Fruit fly (Drosophila melanogaster) whole organism, embryonic: ENCODE measurements around the gene CG10467.

Experiments
- Abd-B ChIP-seq: fragments of 200-800 bp; sonication (Bioruptor generic); optimal IDR thresholded peaks from 2 replicates; lab custom pipeline; 2018; ENCODE audit warnings: missing biosample characterization, mild to moderate bottlenecking, missing genetic modification characterization, moderate library complexity
- Awh ChIP-seq: fragments of 200-800 bp; sonication (Bioruptor generic); IDR thresholded peaks from 2 replicates; pipeline ENCODE4, ENCODE4 v1.3.6; 2022; ENCODE audit warnings: missing biosample characterization, missing genetic modification characterization
- CG10654 ChIP-seq: fragments of 200-800 bp; sonication (Bioruptor generic); optimal IDR thresholded peaks from 2 replicates; lab custom pipeline; 2016; ENCODE audit warnings: missing biosample characterization, missing genetic modification characterization
- CG1233 ChIP-seq: fragments of 200-800 bp; sonication (Bioruptor generic); optimal IDR thresholded peaks from 4 replicates; lab custom pipeline; 2018; ENCODE audit warnings: missing biosample characterization, mild to moderate bottlenecking, missing genetic modification characterization
- CG1529 ChIP-seq: fragments of 200-800 bp; sonication (Bioruptor generic); optimal IDR thresholded peaks from 3 replicates; lab custom pipeline; 2018; ENCODE audit warnings: missing biosample characterization, missing genetic modification characterization
- CG16779 ChIP-seq: fragments of 200-800 bp; sonication (Bioruptor generic); IDR thresholded peaks from 2 replicates; pipeline ENCODE4 v1.3.6; 2022; ENCODE audit warnings: missing biosample characterization, missing genetic modification characterization
- CG18764 ChIP-seq: fragments of 200-800 bp; sonication (Bioruptor generic); optimal IDR thresholded peaks from 3 replicates; lab custom pipeline; 2016; ENCODE audit warnings: missing biosample characterization, missing genetic modification characterization
- CG31224 ChIP-seq: fragments of 200-800 bp; sonication (Bioruptor generic); IDR thresholded peaks from 2 replicates; pipeline ENCODE4 v1.3.6; 2022; ENCODE audit warnings: missing biosample characterization, missing genetic modification characterization
- CG32532 ChIP-seq: fragments of 200-800 bp; sonication (Bioruptor generic); IDR thresholded peaks from 2 replicates; pipeline ENCODE4 v1.3.6; 2022; ENCODE audit warnings: missing biosample characterization, missing genetic modification characterization
- CG4617 ChIP-seq: fragments of 200-800 bp; sonication (Bioruptor generic); optimal IDR thresholded peaks from 3 replicates; lab custom pipeline; 2016; ENCODE audit warnings: missing biosample characterization, missing genetic modification characterization, borderline replicate concordance
- CG4707 ChIP-seq: fragments of 200-800 bp; sonication (Bioruptor generic); optimal IDR thresholded peaks from 2 replicates; lab custom pipeline; 2018; ENCODE audit warnings: missing biosample characterization, mild to moderate bottlenecking, missing genetic modification characterization, moderate library complexity
- CG6272 ChIP-seq: fragments of 200-800 bp; sonication (Bioruptor generic); IDR thresholded peaks from 2 replicates; pipeline ENCODE4 v1.3.6; 2022; ENCODE audit warnings: missing biosample characterization, missing genetic modification characterization
- CG6791 ChIP-seq: fragments of 200-800 bp; sonication (Bioruptor generic); IDR thresholded peaks from 3 replicates; pipeline ENCODE4 v1.3.6; 2022; ENCODE audit warnings: missing biosample characterization, missing genetic modification characterization; ENCODE audit not compliant: partially characterized antibody
- CG7357 ChIP-seq: fragments of 200-800 bp; sonication (Bioruptor generic); IDR thresholded peaks from 3 replicates; pipeline ENCODE4 v1.3.6; 2022; ENCODE audit warnings: missing biosample characterization, missing genetic modification characterization
- CG7839 ChIP-seq: fragments of 200-800 bp; sonication (Bioruptor generic); optimal IDR thresholded peaks from 3 replicates; lab custom pipeline; 2018; ENCODE audit warnings: missing biosample characterization, mild to moderate bottlenecking, missing genetic modification characterization, moderate library complexity
- CG7928 ChIP-seq: fragments of 200-800 bp; sonication (Bioruptor generic); optimal IDR thresholded peaks from 2 replicates; lab custom pipeline; 2017; ENCODE audit warnings: missing biosample characterization, mild to moderate bottlenecking, missing genetic modification characterization
- CG8281 ChIP-seq: fragments of 200-800 bp; sonication (Bioruptor generic); optimal IDR thresholded peaks from 2 replicates; lab custom pipeline; 2018; ENCODE audit warnings: missing biosample characterization, mild to moderate bottlenecking, missing genetic modification characterization, moderate library complexity
- CG8924 ChIP-seq: fragments of 200-800 bp; optimal IDR thresholded peaks from 3 replicates; lab custom pipeline; 2019; ENCODE audit warnings: missing biosample characterization, mild to moderate bottlenecking, missing genetic modification characterization, moderate library complexity
- CG9609 ChIP-seq: fragments of 200-800 bp; sonication (Bioruptor generic); optimal IDR thresholded peaks from 3 replicates; lab custom pipeline; 2016; ENCODE audit warnings: missing biosample characterization, missing genetic modification characterization
- CG9817 ChIP-seq: fragments of 200-800 bp; sonication (Bioruptor generic); optimal IDR thresholded peaks from 2 replicates; lab custom pipeline; 2018; ENCODE audit warnings: missing biosample characterization, mild to moderate bottlenecking, missing genetic modification characterization, moderate library complexity
- CTCF ChIP-seq: fragments of 200-800 bp; sonication (Bioruptor generic); optimal IDR thresholded peaks from 2 replicates; lab custom pipeline; 2017; ENCODE audit warnings: missing biosample characterization, mild to moderate bottlenecking, missing genetic modification characterization, moderate library complexity
- Camta ChIP-seq: fragments of 200-800 bp; sonication (Bioruptor generic); optimal IDR thresholded peaks from 2 replicates; lab custom pipeline; 2016; ENCODE audit warnings: missing biosample characterization, missing genetic modification characterization
- CrebB ChIP-seq: fragments of 200-800 bp; sonication (Bioruptor generic); optimal IDR thresholded peaks from 3 replicates; lab custom pipeline; 2018; ENCODE audit warnings: missing biosample characterization, mild to moderate bottlenecking, missing genetic modification characterization
- Dek ChIP-seq: fragments of 200-800 bp; sonication (Bioruptor generic); optimal IDR thresholded peaks from 3 replicates; lab custom pipeline; 2019; ENCODE audit warnings: missing biosample characterization, mild to moderate bottlenecking, missing genetic modification characterization, moderate library complexity
- Dip3 ChIP-seq: fragments of 200-800 bp; sonication (Bioruptor generic); optimal IDR thresholded peaks from 3 replicates; lab custom pipeline; 2016; ENCODE audit warnings: missing biosample characterization, missing genetic modification characterization
- Dll ChIP-seq: fragments of 200-800 bp; sonication (Bioruptor generic); IDR thresholded peaks from 4 replicates; pipeline ENCODE4 v1.3.6; 2022; ENCODE audit warnings: missing biosample characterization, missing genetic modification characterization; ENCODE audit not compliant: partially characterized antibody
- Hand ChIP-seq: fragments of 200-800 bp; sonication (Bioruptor generic); optimal IDR thresholded peaks from 2 replicates; lab custom pipeline; 2017; ENCODE audit warnings: mild to moderate bottlenecking, missing biosample characterization, missing genetic modification reagents, missing genetic modification characterization
- Hr51 ChIP-seq, 2 experiments: fragments of 200-800 bp; sonication (Bioruptor generic); optimal IDR thresholded peaks; 2 replicates in 1 of 2; 3 replicates in 1 of 2; lab custom pipeline; 2016 to 2018; ENCODE audit warnings: missing biosample characterization in 2 of 2, missing genetic modification characterization in 2 of 2, mild to moderate bottlenecking in 1 of 2, moderate library complexity in 1 of 2
- Oli ChIP-seq: fragments of 200-800 bp; sonication (Bioruptor generic); optimal IDR thresholded peaks from 2 replicates; lab custom pipeline; 2018; ENCODE audit warnings: missing biosample characterization, mild to moderate bottlenecking, missing genetic modification characterization, moderate library complexity
- Poxn ChIP-seq: fragments of 200-800 bp; sonication (Bioruptor generic); IDR thresholded peaks from 2 replicates; pipeline ENCODE4 v1.3.6; 2022; ENCODE audit warnings: missing biosample characterization, missing genetic modification characterization
- Ptx1 ChIP-seq: fragments of 200-800 bp; sonication (Bioruptor generic); IDR thresholded peaks from 2 replicates; pipeline ENCODE4 v1.3.6; 2022; ENCODE audit warnings: missing biosample characterization, missing genetic modification characterization
- Taf1 ChIP-seq: fragments of 200-800 bp; sonication (Bioruptor generic); IDR thresholded peaks from 2 replicates; pipeline ENCODE4 v1.3.6; 2022; ENCODE audit warnings: missing biosample characterization, missing genetic modification characterization
- Tbp ChIP-seq: fragments of >200 bp; optimal IDR thresholded peaks from 2 replicates; lab custom pipeline; 2018; ENCODE audit warnings: missing biosample characterization, missing genetic modification characterization
- az2 ChIP-seq: fragments of 200-800 bp; sonication (Bioruptor generic); optimal IDR thresholded peaks from 3 replicates; lab custom pipeline; 2016; ENCODE audit warnings: missing biosample characterization, missing genetic modification characterization
- bab2 ChIP-seq: fragments of 200-800 bp; sonication (Bioruptor generic); optimal IDR thresholded peaks from 2 replicates; lab custom pipeline; 2016; ENCODE audit warnings: missing biosample characterization, missing genetic modification characterization
- cas ChIP-seq: fragments of 200-800 bp; sonication (Bioruptor generic); IDR thresholded peaks from 2 replicates; pipeline ENCODE4 v1.3.6; 2022; ENCODE audit warnings: missing biosample characterization, missing genetic modification characterization
- dm ChIP-seq: fragments of 200-800 bp; sonication (Bioruptor generic); optimal IDR thresholded peaks from 3 replicates; lab custom pipeline; 2016; ENCODE audit warnings: missing biosample characterization, missing genetic modification characterization
- dysf ChIP-seq: fragments of 200-800 bp; sonication (Bioruptor generic); IDR thresholded peaks from 3 replicates; pipeline ENCODE4 v1.3.6; 2022; ENCODE audit warnings: missing biosample characterization, missing genetic modification characterization
- hb ChIP-seq: fragments of 200-800 bp; sonication (Bioruptor generic); IDR thresholded peaks from 3 replicates; pipeline ENCODE4 v1.3.6; 2022; ENCODE audit warnings: missing biosample characterization, missing genetic modification characterization; ENCODE audit not compliant: partially characterized antibody
- hth ChIP-seq: fragments of >200 bp; optimal IDR thresholded peaks from 2 replicates; lab custom pipeline; 2017; ENCODE audit warnings: inconsistent platforms
- klu ChIP-seq: fragments of 200-800 bp; sonication (Bioruptor generic); IDR thresholded peaks from 2 replicates; pipeline ENCODE4 v1.3.6; 2022; ENCODE audit warnings: missing biosample characterization, missing genetic modification characterization
- lola ChIP-seq, 3 experiments: fragments of >200 bp in 2 of 3; fragments of 200-800 bp in 1 of 3; sonication (Bioruptor generic) in 1 of 3; optimal IDR thresholded peaks; 2 replicates each; lab custom pipeline; 2017 to 2019; ENCODE audit warnings: missing biosample characterization in 3 of 3, missing genetic modification characterization in 3 of 3, mild to moderate bottlenecking in 1 of 3, moderate library complexity in 1 of 3
- maf-S ChIP-seq: fragments of 200-800 bp; sonication (Bioruptor generic); optimal IDR thresholded peaks from 2 replicates; lab custom pipeline; 2016; ENCODE audit warnings: missing biosample characterization, missing genetic modification characterization
- onecut ChIP-seq: fragments of 200-800 bp; sonication (Bioruptor generic); IDR thresholded peaks from 2 replicates; pipeline ENCODE4 v1.3.6; 2022; ENCODE audit warnings: missing biosample characterization, missing genetic modification characterization
- pfk ChIP-seq: fragments of 200-800 bp; sonication (Bioruptor generic); optimal IDR thresholded peaks from 2 replicates; lab custom pipeline; 2018; ENCODE audit warnings: missing biosample characterization, mild to moderate bottlenecking, missing genetic modification characterization, moderate library complexity
- pho ChIP-seq: fragments of 200-800 bp; sonication (Bioruptor generic); optimal IDR thresholded peaks from 2 replicates; lab custom pipeline; 2016; ENCODE audit warnings: missing biosample characterization, missing genetic modification characterization
- ro ChIP-seq: fragments of 200-800 bp; sonication (Bioruptor generic); IDR thresholded peaks from 2 replicates; pipeline ENCODE4 v1.3.6; 2022; ENCODE audit warnings: missing biosample characterization, missing genetic modification characterization
- sqz ChIP-seq: fragments of 200-800 bp; sonication (Bioruptor generic); optimal IDR thresholded peaks from 3 replicates; lab custom pipeline; 2018; ENCODE audit warnings: missing biosample characterization, mild to moderate bottlenecking, missing genetic modification characterization
- tgo ChIP-seq: fragments of 200-800 bp; sonication (Bioruptor generic); IDR thresholded peaks from 3 replicates; pipeline ENCODE4 v1.3.6; 2022; ENCODE audit warnings: missing biosample characterization, missing genetic modification characterization
- toy ChIP-seq: fragments of 200-800 bp; sonication (Bioruptor generic); IDR thresholded peaks from 2 replicates; pipeline ENCODE4 v1.3.6; 2022; ENCODE audit warnings: missing biosample characterization, missing genetic modification characterization

The CG10467 gene

DNA sequence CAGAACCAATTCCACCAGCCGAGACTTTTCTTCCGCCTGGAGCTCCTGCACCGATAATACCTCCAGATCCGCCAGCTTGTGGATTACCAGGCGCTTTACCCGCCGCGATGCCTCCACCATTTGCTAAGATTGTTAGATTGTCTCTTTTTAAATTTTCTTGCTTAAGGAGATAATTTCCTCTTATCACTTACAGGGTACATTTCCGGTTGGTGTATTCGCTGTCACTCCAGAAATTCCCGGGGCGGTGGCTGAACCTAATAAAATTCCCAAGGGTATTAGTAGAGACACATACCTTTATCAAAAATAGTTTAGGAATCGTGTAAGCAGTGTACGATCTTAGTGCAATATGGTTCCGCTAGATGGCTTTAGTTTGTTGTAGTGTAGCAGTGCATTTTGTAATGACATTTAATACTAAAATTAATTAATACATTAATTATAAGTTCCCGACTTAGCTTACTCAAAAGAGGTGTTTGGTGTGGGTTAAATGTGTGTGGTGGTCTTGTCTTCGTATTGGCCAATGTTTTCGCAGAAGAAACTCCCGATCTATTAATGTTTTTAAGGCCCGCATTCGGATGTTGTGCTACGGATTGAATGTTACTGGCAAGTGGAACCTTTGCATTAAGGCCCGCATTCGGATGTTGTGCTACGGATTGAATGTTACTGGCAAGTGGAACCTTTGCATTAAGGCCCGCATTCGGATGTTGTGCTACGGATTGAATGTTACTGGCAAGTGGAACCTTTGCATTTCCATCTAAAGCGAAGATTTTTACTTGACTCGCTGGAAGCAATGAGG is 30.3 kb upstream of the CG10467 start (continued):
- no peak for TF ChIP-seq CG6791 (GFP tag; lab: Robert Waterston, UW)
- peak in 1 of 3 experiments; percentile 76 for TF ChIP-seq lola (GFP tag; optimal IDR thresholded peaks at IDR 0.05; lab: Kevin White, UChicago)
- TF ChIP-seq toy (GFP tag; lab: Robert Waterston, UW), result peak; percentile 69; the same call in 1 of the 2 replicates
- peak; percentile 53; the same call in 1 of the 2 replicates for TF ChIP-seq klu (GFP tag; lab: Robert Waterston, UW)
- no peak for TF ChIP-seq ro (GFP tag; lab: Robert Waterston, UW)
- peak; percentile 86 for TF ChIP-seq onecut (GFP tag; lab: Robert Waterston, UW)
- no peak for TF ChIP-seq CG8924 (tag; lab: Kevin White, UChicago)
- peak; percentile 67 for TF ChIP-seq CG18764
- peak; percentile 90 for TF ChIP-seq Awh (GFP tag; lab: Robert Waterston, UW)
- TF ChIP-seq CG7928 (GFP tag; lab: Kevin White, UChicago), result peak; percentile 18
- peak; percentile 40 for TF ChIP-seq CG8281 (tag; lab: Kevin White, UChicago)
- peak; percentile 46 for TF ChIP-seq CG1529 (GFP tag; lab: Kevin White, UChicago)
- TF ChIP-seq Taf1 (GFP tag; lab: Robert Waterston, UW), result peak; percentile 42
- peak; percentile 55 for TF ChIP-seq CG6272 (GFP tag; lab: Robert Waterston, UW)
- TF ChIP-seq CG16779, result 0 out of 2 replicates have a peak, but pooled peaks have one; percentile 39
- TF ChIP-seq Abd-B (GFP tag; lab: Kevin White, UChicago), result peak; percentile 5
- peak; percentile 89 for TF ChIP-seq CG1233
- TF ChIP-seq maf-S (GFP tag; lab: Kevin White, UChicago), result peak; percentile 50
- TF ChIP-seq CG9609 (GFP tag; lab: Kevin White, UChicago), result peak; percentile 21
- TF ChIP-seq dysf (GFP tag; lab: Robert Waterston, UW), result peak; percentile 79; the same call in 2 of the 3 replicates
- peak; percentile 75 for TF ChIP-seq CG10654
- TF ChIP-seq pho (GFP tag; lab: Kevin White, UChicago), result peak; percentile 23
- peak; percentile 42 for TF ChIP-seq bab2 (GFP tag; lab: Kevin White, UChicago)
- peak; percentile 46 to 53 for TF ChIP-seq Hr51 (GFP tag; optimal IDR thresholded peaks at IDR 0.05; lab: Kevin White, UChicago)
- peak; percentile 88 for TF ChIP-seq CG7357 (GFP tag; lab: Robert Waterston, UW)
- TF ChIP-seq cas (GFP tag; lab: Robert Waterston, UW), result no peak
- no peak for TF ChIP-seq Dek (tag; lab: Kevin White, UChicago)
- peak; percentile 1 for TF ChIP-seq CG4617
- peak; percentile 70 for TF ChIP-seq CG9817 (tag; lab: Kevin White, UChicago)
- no peak for TF ChIP-seq Hand (GFP tag; lab: Kevin White, UChicago)
- no peak for TF ChIP-seq hb (GFP tag; lab: Robert Waterston, UW)
- TF ChIP-seq Ptx1, result peak; percentile 78
- peak; percentile 60 for TF ChIP-seq pfk (GFP tag; lab: Kevin White, UChicago)
- peak; percentile 5 for TF ChIP-seq dm (GFP tag; lab: Kevin White, UChicago)
- peak; percentile 75 for TF ChIP-seq tgo
- TF ChIP-seq Oli (tag; lab: Kevin White, UChicago), result peak; percentile 40
- TF ChIP-seq CG31224 (GFP tag; lab: Robert Waterston, UW), result peak; percentile 68
- TF ChIP-seq CG7839, result peak; percentile 63
- TF ChIP-seq hth (lab: Kevin White, UChicago), result no peak
- peak; percentile 91 for TF ChIP-seq CTCF (GFP tag; lab: Kevin White, UChicago)
- TF ChIP-seq sqz, result peak; percentile 74
- peak; percentile 32 for TF ChIP-seq az2 (GFP tag; lab: Kevin White, UChicago)
- TF ChIP-seq CG32532 (GFP tag; lab: Robert Waterston, UW), result peak; percentile 86
- TF ChIP-seq Dip3 (GFP tag; lab: Kevin White, UChicago), result no peak
- no peak for TF ChIP-seq Tbp (GFP tag; lab: Kevin White, UChicago)
- peak; percentile 83 for TF ChIP-seq CG4707
- TF ChIP-seq Poxn (GFP tag; lab: Robert Waterston, UW), result no peak
- TF ChIP-seq CrebB (tag; lab: Kevin White, UChicago), result peak; percentile 65
- TF ChIP-seq Camta, result peak; percentile 92
- no peak for TF ChIP-seq Dll (GFP tag; lab: Robert Waterston, UW)
